Worm (Caenorhabditis elegans) whole organism, young adult: ENCODE data around the gene W03H9.1.

Experiments used
- F23B12.7 ChIP-seq: sonication (generic microtip); optimal IDR thresholded peaks from 2 replicates; lab custom pipeline; 2017; ENCODE audit warnings: missing genetic modification characterization, mild to moderate bottlenecking, missing compliant biosample characterization, antibody characterized with exemption, moderate library complexity; ENCODE audit not compliant: insufficient read depth
- ceh-91 ChIP-seq: fragments of 200-800 bp; sonication (Bioruptor generic); IDR thresholded peaks from 2 replicates; pipeline ENCODE4 v1.3.6; 2022; ENCODE audit warnings: missing genetic modification reagents, missing genetic modification characterization, missing compliant biosample characterization
- die-1 ChIP-seq: sonication (generic microtip); optimal IDR thresholded peaks from 2 replicates; lab custom pipeline; 2016; ENCODE audit warnings: missing genotype, mild to moderate bottlenecking, missing genetic modification characterization, missing compliant biosample characterization
- ets-4 ChIP-seq: fragments of 200-800 bp; sonication (Bioruptor generic); optimal IDR thresholded peaks from 2 replicates; lab custom pipeline; 2018; ENCODE audit warnings: mild to moderate bottlenecking, missing genetic modification characterization, missing compliant biosample characterization
- hsf-1 ChIP-seq: fragments of 200-800 bp; sonication (Bioruptor generic); IDR thresholded peaks from 2 replicates; pipeline ENCODE4 v1.3.6; 2022; ENCODE audit warnings: missing genetic modification reagents, missing genetic modification characterization, missing compliant biosample characterization
- lag-1 ChIP-seq: fragments of 200-800 bp; sonication (Bioruptor generic); IDR thresholded peaks from 2 replicates; pipeline ENCODE4 v1.3.6; 2022; ENCODE audit warnings: missing genetic modification reagents, missing genetic modification characterization, missing compliant biosample characterization
- nhr-90 ChIP-seq: sonication (generic microtip); optimal IDR thresholded peaks from 2 replicates; lab custom pipeline; 2016; ENCODE audit warnings: missing genotype, mild to moderate bottlenecking, missing genetic modification characterization, missing compliant biosample characterization
- pha-4 ChIP-seq: fragments of 150-350 bp; sonication (generic microtip); optimal IDR thresholded peaks from 2 replicates; lab custom pipeline; 2014; ENCODE audit warnings: missing biosample characterization, missing genetic modification reagents, missing genetic modification characterization
- unc-130 ChIP-seq: sonication (generic microtip); optimal IDR thresholded peaks from 2 replicates; lab custom pipeline; 2016; ENCODE audit warnings: missing genetic modification reagents, missing genetic modification characterization, missing compliant biosample characterization
- unc-62 ChIP-seq: fragments of 150-350 bp; optimal IDR thresholded peaks from 2 replicates; lab custom pipeline; 2014; ENCODE audit warnings: missing biosample characterization, missing genetic modification reagents, missing genetic modification characterization
- xnd-1 ChIP-seq: sonication (generic microtip); optimal IDR thresholded peaks from 2 replicates; lab custom pipeline; 2016; ENCODE audit warnings: missing genotype, missing genetic modification reagents, missing genetic modification characterization, missing compliant biosample characterization

DNA sequence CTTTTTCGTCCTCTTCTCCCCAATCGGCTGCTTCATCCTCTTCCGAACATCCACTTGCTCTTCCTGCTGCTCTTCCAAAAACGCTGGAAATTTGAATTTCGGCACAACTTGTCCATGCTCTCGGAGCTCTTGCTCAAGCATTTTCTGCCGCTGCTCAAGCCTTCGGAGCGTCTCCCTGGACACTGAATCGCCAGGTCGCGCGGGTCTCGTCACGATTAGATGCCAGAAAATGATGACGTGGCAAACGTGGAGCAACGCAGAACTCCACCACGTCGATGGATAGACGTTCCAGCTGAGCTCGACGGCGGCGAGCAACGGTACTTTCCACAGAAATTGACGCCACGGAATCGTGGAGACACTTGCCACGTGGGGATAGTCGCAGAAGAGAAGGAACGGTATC is 20.7 kb downstream of the W03H9.1 start:
- no peak for TF ChIP-seq F23B12.7 (tag; lab: Kevin White, UChicago)
- no peak for TF ChIP-seq ceh-91 (GFP tag; lab: Robert Waterston, UW)
- TF ChIP-seq die-1 (tag; lab: Kevin White, UChicago) = no peak
- TF ChIP-seq hsf-1 = no peak
- TF ChIP-seq unc-130 = no peak
- TF ChIP-seq ets-4 (GFP tag; lab: Kevin White, UChicago) = no peak
- TF ChIP-seq pha-4 (tag; lab: Kevin White, UChicago) = no peak
- TF ChIP-seq unc-62 = no peak
- no peak for TF ChIP-seq nhr-90 (tag; lab: Kevin White, UChicago)
- no peak for TF ChIP-seq xnd-1 (tag; lab: Kevin White, UChicago)
- no peak for TF ChIP-seq lag-1
